Fruit fly (Drosophila melanogaster) Kc167 (cell line): ENCODE data around the gene kraken.

Experiments used
- Myc ChIP-seq: fragments of >200 bp; optimal IDR thresholded peaks from 2 replicates; lab custom pipeline; 2017; ENCODE audit warnings: missing external identifiers
- Sin3A ChIP-seq: fragments of >200 bp; optimal IDR thresholded peaks from 2 replicates; lab custom pipeline; 2018; ENCODE audit warnings: missing external identifiers
- psq ChIP-seq: fragments of >200 bp; optimal IDR thresholded peaks from 2 replicates; lab custom pipeline; 2017; ENCODE audit warnings: missing external identifiers

dm6 chr2L:825768-826263, 26.8 kb upstream of the kraken start, which contains the start of the genes CG3862 and dock:
- TF ChIP-seq Sin3A (lab: Kevin White, UChicago), result no peak
- TF ChIP-seq Myc (lab: Kevin White, UChicago), result no peak
- TF ChIP-seq psq, result no peak
